Worm (Caenorhabditis elegans) whole organism, early embryonic: ENCODE results near the gene gar-1.

ENCODE experiments used
- B0310.2 ChIP-seq: sonication (generic microtip); optimal IDR thresholded peaks from 2 replicates; lab custom pipeline; 2016; ENCODE audit warnings: mild to moderate bottlenecking, missing genetic modification characterization, missing compliant biosample characterization
- aly-1 ChIP-seq: sonication (generic microtip); optimal IDR thresholded peaks from 2 replicates; lab custom pipeline; 2016; ENCODE audit warnings: missing genetic modification characterization, missing compliant biosample characterization
- ama-1 ChIP-seq: fragments of 150-350 bp; optimal IDR thresholded peaks from 2 replicates; lab custom pipeline; 2014
- ceh-13 ChIP-seq: fragments of 200-800 bp; sonication (Bioruptor generic); optimal IDR thresholded peaks from 2 replicates; lab custom pipeline; 2018; ENCODE audit warnings: mild to moderate bottlenecking, missing genetic modification characterization, missing compliant biosample characterization
- ceh-36 ChIP-seq: sonication (generic microtip); optimal IDR thresholded peaks from 2 replicates; lab custom pipeline; 2016; ENCODE audit warnings: missing genetic modification characterization, inconsistent platforms, missing compliant biosample characterization
- ets-7 ChIP-seq: sonication (generic microtip); optimal IDR thresholded peaks from 2 replicates; lab custom pipeline; 2016; ENCODE audit warnings: missing genotype, missing genetic modification characterization, missing compliant biosample characterization
- flt-1 ChIP-seq: fragments of 200-800 bp; sonication (Bioruptor generic); IDR thresholded peaks from 2 replicates; pipeline ENCODE4 v1.3.6; 2022; ENCODE audit warnings: missing genetic modification characterization, missing compliant biosample characterization
- hmg-4 ChIP-seq: fragments of 200-800 bp; sonication (Bioruptor generic); optimal IDR thresholded peaks from 2 replicates; lab custom pipeline; 2018; ENCODE audit warnings: mild to moderate bottlenecking, missing genetic modification characterization, missing compliant biosample characterization
- pes-1 ChIP-seq: fragments of 200-800 bp; sonication (Bioruptor generic); IDR thresholded peaks from 2 replicates; pipeline ENCODE4 v1.3.6; 2022; ENCODE audit warnings: missing genetic modification reagents, missing genetic modification characterization, missing compliant biosample characterization
- sea-1 ChIP-seq: fragments of 200-800 bp; sonication (Bioruptor generic); conservative IDR thresholded peaks from 2 replicates; pipeline ENCODE4 v1.3.6; 2022; ENCODE audit warnings: missing genetic modification characterization, missing compliant biosample characterization
- tbx-11 ChIP-seq: fragments of 200-800 bp; sonication (Bioruptor generic); IDR thresholded peaks from 2 replicates; pipeline ENCODE4 v1.3.6; 2022; ENCODE audit warnings: missing genetic modification characterization, missing compliant biosample characterization
- tbx-37 ChIP-seq: fragments of 200-800 bp; sonication (Bioruptor generic); conservative IDR thresholded peaks from 2 replicates; pipeline ENCODE4 v1.3.6; 2022; ENCODE audit warnings: missing genetic modification reagents, missing genetic modification characterization, missing compliant biosample characterization
- tra-4 ChIP-seq: sonication (generic microtip); optimal IDR thresholded peaks from 2 replicates; lab custom pipeline; 2017; ENCODE audit warnings: missing genetic modification characterization, missing compliant biosample characterization

- no peak for TF ChIP-seq ets-7 (tag; lab: Kevin White, UChicago)
- no peak for TF ChIP-seq ceh-36 (tag; lab: Kevin White, UChicago)
- TF ChIP-seq hmg-4 (GFP tag; lab: Kevin White, UChicago): no peak
- TF ChIP-seq tbx-11 (GFP tag; lab: Robert Waterston, UW): no peak
- TF ChIP-seq B0310.2 (tag; lab: Kevin White, UChicago): no peak
- TF ChIP-seq ama-1: no peak
- TF ChIP-seq pes-1: no peak
- TF ChIP-seq flt-1: no peak
- TF ChIP-seq ceh-13: no peak
- TF ChIP-seq aly-1 (tag; lab: Kevin White, UChicago): no peak
- no peak for TF ChIP-seq tbx-37 (GFP tag; lab: Robert Waterston, UW)
- TF ChIP-seq tra-4 (tag; lab: Kevin White, UChicago): no peak
- no peak for TF ChIP-seq sea-1
These were observed 24.6 kb downstream of the gar-1 start for ce11 chrX:6460123-6460522.
